Worm (Caenorhabditis elegans): Measurements from ENCODE around the gene rle-1.

ce11 chrIII:10985559-10986036 lies 49.6 kb downstream of the rle-1 start, which contains the start of gene col-93:
- TF ChIP-seq eyg-1 (tag; optimal IDR thresholded peaks at IDR 0.05), result no peak
- no peak for TF ChIP-seq pqm-1 (tag; optimal IDR thresholded peaks at IDR 0.05)
- no peak for TF ChIP-seq lin-11 (tag; optimal IDR thresholded peaks at IDR 0.05)
